Fruit fly (Drosophila melanogaster) whole organism, pupa: ENCODE results near the gene CG46306.

Experiments used
- CG10348 ChIP-seq: fragments of 200-800 bp; sonication (Bioruptor generic); IDR thresholded peaks from 2 replicates; pipeline ENCODE4 v1.3.6; 2022; ENCODE audit warnings: missing biosample characterization, missing genetic modification characterization
- CG12605 ChIP-seq: fragments of 200-800 bp; sonication (Bioruptor generic); IDR thresholded peaks from 2 replicates; pipeline ENCODE4 v1.3.6; 2022; ENCODE audit warnings: missing biosample characterization, missing genetic modification characterization
- CG13204 ChIP-seq: fragments of 200-800 bp; sonication (Bioruptor generic); optimal IDR thresholded peaks from 2 replicates; lab custom pipeline; 2018; ENCODE audit warnings: missing biosample characterization, mild to moderate bottlenecking, missing genetic modification characterization, moderate library complexity
- CG14655 ChIP-seq: fragments of 200-800 bp; sonication (Bioruptor generic); optimal IDR thresholded peaks from 3 replicates; lab custom pipeline; 2017; ENCODE audit warnings: mild to moderate bottlenecking, missing biosample characterization, missing genetic modification reagents, missing genetic modification characterization
- CG15710 ChIP-seq: fragments of 200-800 bp; sonication (Bioruptor generic); optimal IDR thresholded peaks from 2 replicates; lab custom pipeline; 2018; ENCODE audit warnings: missing biosample characterization, mild to moderate bottlenecking, missing genetic modification characterization, moderate library complexity
- CG17806 ChIP-seq: fragments of 200-800 bp; sonication (Bioruptor generic); optimal IDR thresholded peaks from 2 replicates; lab custom pipeline; 2018; ENCODE audit warnings: missing biosample characterization, mild to moderate bottlenecking, missing genetic modification characterization, moderate library complexity
- CG32121 ChIP-seq: fragments of 200-800 bp; sonication (Bioruptor generic); IDR thresholded peaks from 2 replicates; pipeline ENCODE4 v1.3.6; 2022; ENCODE audit warnings: missing biosample characterization, missing genetic modification characterization
- CG34367 ChIP-seq: fragments of 200-800 bp; sonication (Bioruptor generic); optimal IDR thresholded peaks from 2 replicates; lab custom pipeline; 2018; ENCODE audit warnings: missing biosample characterization, mild to moderate bottlenecking, missing genetic modification characterization
- CG4496 ChIP-seq: fragments of 200-800 bp; sonication (Bioruptor generic); IDR thresholded peaks from 3 replicates; pipeline ENCODE4 v1.3.6; 2022; ENCODE audit warnings: missing biosample characterization, missing genetic modification characterization
- CG8159 ChIP-seq: fragments of 200-800 bp; sonication (Bioruptor generic); optimal IDR thresholded peaks from 3 replicates; lab custom pipeline; 2018; ENCODE audit warnings: missing biosample characterization, mild to moderate bottlenecking, missing genetic modification characterization, moderate library complexity
- CG8301 ChIP-seq: fragments of 200-800 bp; sonication (Bioruptor generic); optimal IDR thresholded peaks from 2 replicates; lab custom pipeline; 2018; ENCODE audit warnings: missing biosample characterization, mild to moderate bottlenecking, missing genetic modification characterization
- CG9948 ChIP-seq: fragments of 200-800 bp; sonication (Bioruptor generic); optimal IDR thresholded peaks from 2 replicates; lab custom pipeline; 2018; ENCODE audit warnings: missing biosample characterization, mild to moderate bottlenecking, missing genetic modification characterization, moderate library complexity
- D1 ChIP-seq: fragments of 200-800 bp; sonication (Bioruptor generic); optimal IDR thresholded peaks from 2 replicates; lab custom pipeline; 2018; ENCODE audit warnings: missing biosample characterization, mild to moderate bottlenecking, missing genetic modification characterization, moderate library complexity
- EcR ChIP-seq: fragments of 200-800 bp; sonication (Bioruptor generic); optimal IDR thresholded peaks from 3 replicates; lab custom pipeline; 2019; ENCODE audit warnings: missing biosample characterization, missing genetic modification characterization, mild to moderate bottlenecking, moderate library complexity, missing genetic modification reagents
- Ets98B ChIP-seq: fragments of 200-800 bp; sonication (Bioruptor generic); IDR thresholded peaks from 2 replicates; pipeline ENCODE4 v1.3.6; 2022; ENCODE audit warnings: missing biosample characterization, missing genetic modification characterization
- Pif1A ChIP-seq: fragments of 200-800 bp; sonication (Bioruptor generic); optimal IDR thresholded peaks from 3 replicates; lab custom pipeline; 2016; ENCODE audit warnings: missing biosample characterization, missing genetic modification characterization
- Pif1B ChIP-seq: fragments of 200-800 bp; sonication (Bioruptor generic); optimal IDR thresholded peaks from 3 replicates; lab custom pipeline; 2016; ENCODE audit warnings: missing biosample characterization, missing genetic modification characterization
- Snoo ChIP-seq: fragments of 200-800 bp; sonication (Bioruptor generic); optimal IDR thresholded peaks from 3 replicates; lab custom pipeline; 2017; ENCODE audit warnings: missing biosample characterization, mild to moderate bottlenecking, missing genetic modification characterization, inconsistent platforms
- fd96Ca ChIP-seq: fragments of 200-800 bp; sonication (Bioruptor generic); IDR thresholded peaks from 3 replicates; pipeline ENCODE4 v1.3.6; 2022; ENCODE audit warnings: missing biosample characterization, missing genetic modification characterization
- gl ChIP-seq: fragments of 200-800 bp; sonication (Bioruptor generic); optimal IDR thresholded peaks from 2 replicates; lab custom pipeline; 2018; ENCODE audit warnings: missing biosample characterization, mild to moderate bottlenecking, missing genetic modification characterization
- rn ChIP-seq: fragments of 200-800 bp; sonication (Bioruptor generic); IDR thresholded peaks from 2 replicates; pipeline ENCODE4 v1.3.6; 2022; ENCODE audit warnings: missing biosample characterization, missing genetic modification characterization

The CG46306 gene

dm6 chrX:16871808-16872207 lies 36.5 kb upstream of the CG46306 start:
- TF ChIP-seq CG8159 (tag; lab: Kevin White, UChicago) (peak; percentile 81), CG17806 (tag; lab: Kevin White, UChicago) (peak; percentile 75), Snoo (tag; lab: Kevin White, UChicago) (peak; percentile 53), D1 (tag; lab: Kevin White, UChicago) (peak; percentile 46), fd96Ca (GFP tag; lab: Robert Waterston, UW) (peak; percentile 75; the same call in 2 of the 3 replicates), CG32121 (GFP tag; lab: Robert Waterston, UW) (peak; percentile 58; the same call in 1 of the 2 replicates), Pif1B (GFP tag; lab: Kevin White, UChicago) (peak; percentile 68), gl (peak; percentile 64), Pif1A (GFP tag; lab: Kevin White, UChicago) (peak; percentile 79), EcR (GFP tag; lab: Kevin White, UChicago) (no peak), rn (peak; percentile 70), CG12605 (peak; percentile 78), CG8301 (tag; lab: Kevin White, UChicago) (peak; percentile 74), CG9948 (tag; lab: Kevin White, UChicago) (peak; percentile 80), CG34367 (tag; lab: Kevin White, UChicago) (peak; percentile 80), Ets98B (GFP tag; lab: Robert Waterston, UW) (peak; percentile 85), CG10348 (GFP tag; lab: Robert Waterston, UW) (no peak), CG15710 (tag; lab: Kevin White, UChicago) (peak; percentile 84), CG14655 (GFP tag; lab: Kevin White, UChicago) (peak; percentile 82), CG13204 (GFP tag; lab: Kevin White, UChicago) (peak; percentile 36), CG4496 (peak; percentile 85)

DNA sequence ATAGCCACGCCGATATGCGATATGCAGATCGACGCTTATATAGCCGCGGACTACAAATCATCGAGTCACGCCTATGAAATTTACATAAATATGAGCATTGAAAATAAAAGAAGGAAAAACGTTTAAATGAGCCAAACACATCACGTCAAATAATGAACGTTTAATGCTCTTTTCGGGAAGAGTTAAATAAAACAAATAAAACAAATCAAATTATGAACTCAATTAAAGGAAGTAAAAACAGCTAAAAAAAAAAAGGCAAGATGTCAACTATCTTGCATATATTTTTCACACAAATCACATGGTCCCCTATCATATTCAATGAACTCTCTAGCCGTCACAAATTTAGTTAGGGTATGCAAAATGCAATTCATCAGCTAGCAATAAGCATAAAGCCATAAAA lies 32.3 kb upstream of the CG46306 start:
- TF ChIP-seq CG32121 (GFP tag; lab: Robert Waterston, UW) (peak; percentile 33; the same call in 1 of the 2 replicates), rn (no peak)

dm6 chrX:16859732-16860131 lies 24.4 kb upstream of the CG46306 start:
- TF ChIP-seq CG14655 (GFP tag; lab: Kevin White, UChicago), result peak; percentile 39
- TF ChIP-seq CG8159 (tag; lab: Kevin White, UChicago), result peak; percentile 38
- TF ChIP-seq CG8301 (tag; lab: Kevin White, UChicago), result peak; percentile 12
- TF ChIP-seq CG17806 (tag; lab: Kevin White, UChicago), result no peak
- no peak for TF ChIP-seq CG12605
- peak; percentile 22 for TF ChIP-seq CG9948 (tag; lab: Kevin White, UChicago)
- peak; percentile 16 for TF ChIP-seq CG15710 (tag; lab: Kevin White, UChicago)
- TF ChIP-seq fd96Ca (GFP tag; lab: Robert Waterston, UW), result no peak

- TF ChIP-seq CG14655 (GFP tag; lab: Kevin White, UChicago), result peak; percentile 23
- peak; percentile 69 for TF ChIP-seq CG32121 (GFP tag; lab: Robert Waterston, UW)
- peak; percentile 26 for TF ChIP-seq CG8301 (tag; lab: Kevin White, UChicago)
- peak; percentile 14; the same call in 1 of the 2 replicates for TF ChIP-seq CG12605
- no peak for TF ChIP-seq CG17806 (tag; lab: Kevin White, UChicago)
- peak; percentile 15 for TF ChIP-seq Pif1A (GFP tag; lab: Kevin White, UChicago)
- no peak for TF ChIP-seq gl
Measured at dm6 chrX:16854746-16855145, 19.4 kb upstream of the CG46306 start.

DNA sequence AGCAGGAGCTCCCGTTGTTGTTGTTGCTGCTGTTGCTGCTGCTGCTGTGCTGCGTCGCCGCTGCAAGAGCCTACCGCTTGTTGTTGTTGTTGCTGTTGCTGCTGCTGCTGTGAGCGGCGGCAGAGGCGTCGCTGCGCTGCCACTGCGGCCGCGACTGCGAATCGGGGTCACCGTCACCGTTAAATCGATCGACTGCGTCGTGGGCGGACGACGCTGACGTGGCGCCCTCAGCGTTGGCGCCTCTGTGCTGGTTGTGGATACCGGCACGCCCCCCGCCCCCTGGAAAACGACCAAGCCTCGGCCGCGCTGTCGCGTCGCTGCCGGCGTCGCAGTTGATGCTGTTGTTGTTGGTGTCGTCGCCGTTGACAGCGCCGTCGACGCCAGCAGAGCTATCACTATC lies 14.2 kb upstream of the CG46306 start:
- TF ChIP-seq CG14655 (GFP tag; lab: Kevin White, UChicago), result no peak
- TF ChIP-seq EcR (GFP tag; lab: Kevin White, UChicago), result no peak

DNA sequence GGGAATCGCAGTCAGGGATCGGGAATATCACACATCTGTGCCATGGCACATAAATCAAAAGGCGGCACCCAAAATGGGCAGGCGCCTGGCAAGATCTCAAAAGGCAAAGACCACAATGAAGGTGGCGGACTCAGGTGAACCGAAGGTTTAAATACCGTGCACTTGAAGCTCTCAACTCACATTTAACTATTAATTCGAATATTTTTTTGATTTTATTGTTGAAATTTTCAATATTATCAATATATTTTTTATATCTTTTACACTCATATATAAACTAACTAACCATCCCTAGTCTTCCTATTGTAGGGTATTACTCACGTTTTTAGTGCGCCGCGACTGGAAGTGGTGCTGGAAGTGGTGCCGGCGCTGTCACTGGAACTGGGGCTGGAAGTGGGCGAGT lies 13.7 kb upstream of the CG46306 start:
- TF ChIP-seq rn (no peak), Pif1B (GFP tag; lab: Kevin White, UChicago) (no peak), CG10348 (GFP tag; lab: Robert Waterston, UW) (no peak), CG9948 (tag; lab: Kevin White, UChicago) (no peak), CG34367 (tag; lab: Kevin White, UChicago) (no peak), CG13204 (GFP tag; lab: Kevin White, UChicago) (no peak), D1 (tag; lab: Kevin White, UChicago) (no peak), CG12605 (no peak), EcR (GFP tag; lab: Kevin White, UChicago) (no peak), Pif1A (GFP tag; lab: Kevin White, UChicago) (no peak), CG14655 (GFP tag; lab: Kevin White, UChicago) (no peak), CG32121 (GFP tag; lab: Robert Waterston, UW) (no peak), CG8301 (tag; lab: Kevin White, UChicago) (no peak), CG8159 (tag; lab: Kevin White, UChicago) (peak; percentile 9), CG15710 (tag; lab: Kevin White, UChicago) (no peak), Ets98B (GFP tag; lab: Robert Waterston, UW) (peak; percentile 19; the same call in 1 of the 2 replicates), CG4496 (peak; percentile 43; the same call in 2 of the 3 replicates), gl (no peak), fd96Ca (GFP tag; lab: Robert Waterston, UW) (no peak), Snoo (tag; lab: Kevin White, UChicago) (no peak), CG17806 (tag; lab: Kevin White, UChicago) (peak; percentile 4)
